Fruit fly (Drosophila melanogaster): ENCODE data around the gene CG1677.

dm6 chrX:7417875-7418274 is 12.3 kb upstream of the CG1677 start:
- no peak for TF ChIP-seq Gug (GFP tag; IDR thresholded peaks at IDR 0.05)
- TF ChIP-seq Eip75B (GFP tag; optimal IDR thresholded peaks at IDR 0.05) = no peak
- TF ChIP-seq CG8319 (GFP tag; optimal IDR thresholded peaks at IDR 0.05) = no peak
- TF ChIP-seq Sox102F (GFP tag; optimal IDR thresholded peaks at IDR 0.05) = no peak
- TF ChIP-seq CG1621 (tag; optimal IDR thresholded peaks at IDR 0.05) = no peak
- no peak for TF ChIP-seq CG7368 (GFP tag; optimal IDR thresholded peaks at IDR 0.05)
- TF ChIP-seq svp (GFP tag) = no peak
- TF ChIP-seq Ets96B (tag; optimal IDR thresholded peaks at IDR 0.05) = no peak
- no peak for TF ChIP-seq CG6792 (GFP tag; optimal IDR thresholded peaks at IDR 0.05)
- no peak for TF ChIP-seq pdm3 (GFP tag; optimal IDR thresholded peaks at IDR 0.05)
- TF ChIP-seq fkh (GFP tag; optimal IDR thresholded peaks at IDR 0.05) = no peak
- TF ChIP-seq spab (GFP tag; optimal IDR thresholded peaks at IDR 0.05) = no peak
- no peak for TF ChIP-seq CG16779 (tag; optimal IDR thresholded peaks at IDR 0.05)

Measured in whole organism, prepupa.